Fruit fly (Drosophila melanogaster): ENCODE results near the gene tal-2A.

The tal-2A gene

dm6 chr3R:13788672-13789071, 24.2 kb upstream of the tal-2A start:
- no peak for TF ChIP-seq Hr39 (GFP tag; optimal IDR thresholded peaks at IDR 0.05)
- TF ChIP-seq net (GFP tag; optimal IDR thresholded peaks at IDR 0.05) = no peak
- TF ChIP-seq Sox14 (GFP tag; optimal IDR thresholded peaks at IDR 0.05) = no peak
- no peak for TF ChIP-seq CG11762 (GFP tag; optimal IDR thresholded peaks at IDR 0.05; ENCODE audit: insufficient read depth)
- TF ChIP-seq cyc (GFP tag; optimal IDR thresholded peaks at IDR 0.05) = no peak
- no peak for TF ChIP-seq OdsH (GFP tag; optimal IDR thresholded peaks at IDR 0.05)
- TF ChIP-seq Gug (GFP tag; IDR thresholded peaks at IDR 0.05) = no peak
- TF ChIP-seq dsx (GFP tag; optimal IDR thresholded peaks at IDR 0.05; ENCODE audit: poor library complexity, severe bottlenecking) = no peak
- no peak for TF ChIP-seq CG8632 (GFP tag; optimal IDR thresholded peaks at IDR 0.05)
- no peak for TF ChIP-seq salr (GFP tag; optimal IDR thresholded peaks at IDR 0.05)
- no peak for TF ChIP-seq fd85E (GFP tag; optimal IDR thresholded peaks at IDR 0.05)
- TF ChIP-seq Hr4 (GFP tag; optimal IDR thresholded peaks at IDR 0.05) = no peak
- TF ChIP-seq CG8119 (GFP tag; IDR thresholded peaks at IDR 0.05) = no peak
- no peak for TF ChIP-seq fkh (GFP tag; optimal IDR thresholded peaks at IDR 0.05)
- TF ChIP-seq CG6163 (GFP tag; IDR thresholded peaks at IDR 0.05) = no peak
- no peak for TF ChIP-seq vri (GFP tag; optimal IDR thresholded peaks at IDR 0.05)
- no peak for TF ChIP-seq CG11902 (GFP tag; optimal IDR thresholded peaks at IDR 0.05)
- no peak for TF ChIP-seq CG7368 (GFP tag; optimal IDR thresholded peaks at IDR 0.05)

DNA sequence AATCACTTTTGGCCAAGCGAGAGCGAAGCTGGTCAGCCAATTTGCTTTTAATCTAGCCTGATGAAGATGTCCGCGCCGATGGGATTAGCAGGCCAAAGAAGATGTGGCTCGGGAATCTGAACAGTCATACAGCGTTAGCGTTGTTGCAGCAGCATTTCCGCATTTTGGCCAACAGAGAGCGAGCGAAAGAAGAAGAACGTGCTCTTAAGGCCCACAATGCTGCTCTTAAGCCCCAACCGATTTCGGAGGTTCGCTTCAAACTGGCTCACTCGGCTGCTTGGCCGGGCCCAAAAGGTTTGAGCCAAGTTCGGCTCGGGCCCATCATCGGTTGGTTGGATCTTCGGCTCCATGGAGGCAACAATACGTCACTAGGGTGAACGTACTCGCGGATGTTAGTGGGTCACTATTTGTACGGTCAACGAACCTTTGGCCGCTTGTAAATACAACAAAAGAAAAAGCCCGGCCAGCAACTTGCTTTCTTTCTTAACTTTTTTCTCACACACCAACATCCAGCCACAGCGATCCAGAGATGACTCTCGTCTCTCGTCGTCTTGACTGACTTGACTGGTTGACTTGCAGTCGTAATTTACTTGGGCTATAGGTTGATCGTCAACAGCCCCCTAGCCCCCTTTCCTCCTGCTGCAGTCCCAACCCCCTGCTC, 23.2 kb upstream of the tal-2A start:
- TF ChIP-seq svp (GFP tag) = peak; percentile 54
- no peak for TF ChIP-seq OdsH (GFP tag; optimal IDR thresholded peaks at IDR 0.05)
- TF ChIP-seq Eip78C (GFP tag) = peak; percentile 34
- no peak for TF ChIP-seq CG9139 (GFP tag; optimal IDR thresholded peaks at IDR 0.05)
- no peak for TF ChIP-seq CG4318 (GFP tag; optimal IDR thresholded peaks at IDR 0.05)
- TF ChIP-seq CG6854 (GFP tag; optimal IDR thresholded peaks at IDR 0.05) = peak; percentile 10
- no peak for TF ChIP-seq dsx (GFP tag; optimal IDR thresholded peaks at IDR 0.05; ENCODE audit: poor library complexity, severe bottlenecking)

- TF ChIP-seq Eip78C (GFP tag) = peak; percentile 67
- no peak for TF ChIP-seq Hr39 (GFP tag; optimal IDR thresholded peaks at IDR 0.05)
- TF ChIP-seq Smox (GFP tag; optimal IDR thresholded peaks at IDR 0.05) = no peak
- TF ChIP-seq svp (GFP tag) = peak; percentile 90
- no peak for TF ChIP-seq CG6792 (GFP tag; optimal IDR thresholded peaks at IDR 0.05)
- no peak for TF ChIP-seq CG3032 (tag; optimal IDR thresholded peaks at IDR 0.05)
- TF ChIP-seq CG15336 (GFP tag; IDR thresholded peaks at IDR 0.05) = 0 out of 2 replicates have a peak, but pooled peaks have one; percentile 5
- TF ChIP-seq Hr38 (GFP tag; optimal IDR thresholded peaks at IDR 0.05) = no peak
- no peak for TF ChIP-seq Sox15 (GFP tag; optimal IDR thresholded peaks at IDR 0.05)
- no peak for TF ChIP-seq Met (GFP tag; optimal IDR thresholded peaks at IDR 0.05)
Measured at dm6 chr3R:13790820-13791219, 22.1 kb upstream of the tal-2A start.

DNA sequence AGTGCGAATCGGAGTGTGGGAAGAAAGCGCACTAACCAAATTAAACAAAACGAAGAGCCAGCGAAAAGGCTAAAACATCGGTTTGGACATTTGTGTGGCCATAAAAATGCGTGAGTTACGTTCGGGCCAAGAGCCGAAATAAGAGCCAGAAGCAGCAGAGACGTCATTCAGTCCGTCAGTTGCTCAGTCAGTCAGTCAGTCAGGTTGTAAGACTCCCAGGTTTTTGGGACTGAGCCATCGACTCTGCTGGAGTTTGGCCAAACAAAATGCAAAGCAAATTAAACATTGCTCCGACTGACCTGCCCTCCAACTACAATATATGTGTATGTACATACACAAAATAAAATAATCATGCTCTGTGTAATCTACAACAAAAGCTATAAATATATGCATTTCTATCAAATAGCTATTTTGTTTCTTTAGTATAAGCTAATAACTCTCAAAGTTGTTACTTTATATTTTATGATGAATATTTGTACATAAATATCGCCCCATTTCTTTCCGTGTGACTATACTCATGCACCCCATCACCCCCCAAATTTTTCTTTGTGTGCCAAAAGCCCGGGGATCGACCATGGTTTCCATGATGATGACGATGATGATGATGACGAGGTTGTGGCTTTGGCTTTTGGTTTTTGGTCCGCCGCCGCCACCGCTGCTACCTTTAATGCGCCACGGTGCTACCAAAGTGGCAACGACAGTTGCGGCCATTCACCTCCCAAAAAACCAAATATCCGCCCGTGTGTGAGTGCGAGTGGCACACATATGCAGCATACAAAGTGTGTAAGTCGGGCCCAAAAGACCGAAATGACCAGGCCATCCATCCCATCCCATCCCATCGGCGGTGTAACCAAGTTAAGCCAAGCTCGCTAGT, 19.6 kb upstream of the tal-2A start:
- no peak for TF ChIP-seq Ets96B (tag; optimal IDR thresholded peaks at IDR 0.05)
- TF ChIP-seq Hr38 (GFP tag; optimal IDR thresholded peaks at IDR 0.05) = no peak
- peak; percentile 88 for TF ChIP-seq Hr39 (GFP tag; optimal IDR thresholded peaks at IDR 0.05)
- peak; percentile 92 for TF ChIP-seq esn (GFP tag; optimal IDR thresholded peaks at IDR 0.05)
- TF ChIP-seq CG10631 (GFP tag; optimal IDR thresholded peaks at IDR 0.05) = peak; percentile 56
- peak; percentile 55 for TF ChIP-seq CG34406 (GFP tag; optimal IDR thresholded peaks at IDR 0.05)
- peak; percentile 47 for TF ChIP-seq Sox15 (GFP tag; optimal IDR thresholded peaks at IDR 0.05)
- peak; percentile 63 for TF ChIP-seq OdsH (GFP tag; optimal IDR thresholded peaks at IDR 0.05)
- no peak for TF ChIP-seq Lpt (GFP tag; optimal IDR thresholded peaks at IDR 0.05)
- no peak for TF ChIP-seq CG1621 (tag; optimal IDR thresholded peaks at IDR 0.05)
- peak; percentile 72 for TF ChIP-seq CG6792 (GFP tag; optimal IDR thresholded peaks at IDR 0.05)
- no peak for TF ChIP-seq CG6808 (GFP tag; optimal IDR thresholded peaks at IDR 0.05)
- peak; percentile 91 for TF ChIP-seq Eip78C (GFP tag)
- no peak for TF ChIP-seq Gug (GFP tag; IDR thresholded peaks at IDR 0.05)
- peak; percentile 88 for TF ChIP-seq Smox (GFP tag; optimal IDR thresholded peaks at IDR 0.05)
- peak; percentile 51 for TF ChIP-seq achi (GFP tag; optimal IDR thresholded peaks at IDR 0.05)
- TF ChIP-seq pdm3 (GFP tag; optimal IDR thresholded peaks at IDR 0.05) = peak; percentile 64
- peak; percentile 90 for TF ChIP-seq Sox102F (GFP tag; optimal IDR thresholded peaks at IDR 0.05)
- peak; percentile 34; the same call in 1 of the 3 replicates for TF ChIP-seq eg (GFP tag; IDR thresholded peaks at IDR 0.05)
- TF ChIP-seq Ets21C (GFP tag; optimal IDR thresholded peaks at IDR 0.05) = peak; percentile 84
- peak; percentile 10 for TF ChIP-seq vri (GFP tag; optimal IDR thresholded peaks at IDR 0.05)
- TF ChIP-seq CG9139 (GFP tag; optimal IDR thresholded peaks at IDR 0.05) = no peak
- no peak for TF ChIP-seq dac (GFP tag; optimal IDR thresholded peaks at IDR 0.05)
- peak; percentile 61 for TF ChIP-seq CG11902 (GFP tag; optimal IDR thresholded peaks at IDR 0.05)
- peak; percentile 86 for TF ChIP-seq cyc (GFP tag; optimal IDR thresholded peaks at IDR 0.05)
